Fruit fly (Drosophila melanogaster): ENCODE data around the gene Ncoa6.

DNA sequence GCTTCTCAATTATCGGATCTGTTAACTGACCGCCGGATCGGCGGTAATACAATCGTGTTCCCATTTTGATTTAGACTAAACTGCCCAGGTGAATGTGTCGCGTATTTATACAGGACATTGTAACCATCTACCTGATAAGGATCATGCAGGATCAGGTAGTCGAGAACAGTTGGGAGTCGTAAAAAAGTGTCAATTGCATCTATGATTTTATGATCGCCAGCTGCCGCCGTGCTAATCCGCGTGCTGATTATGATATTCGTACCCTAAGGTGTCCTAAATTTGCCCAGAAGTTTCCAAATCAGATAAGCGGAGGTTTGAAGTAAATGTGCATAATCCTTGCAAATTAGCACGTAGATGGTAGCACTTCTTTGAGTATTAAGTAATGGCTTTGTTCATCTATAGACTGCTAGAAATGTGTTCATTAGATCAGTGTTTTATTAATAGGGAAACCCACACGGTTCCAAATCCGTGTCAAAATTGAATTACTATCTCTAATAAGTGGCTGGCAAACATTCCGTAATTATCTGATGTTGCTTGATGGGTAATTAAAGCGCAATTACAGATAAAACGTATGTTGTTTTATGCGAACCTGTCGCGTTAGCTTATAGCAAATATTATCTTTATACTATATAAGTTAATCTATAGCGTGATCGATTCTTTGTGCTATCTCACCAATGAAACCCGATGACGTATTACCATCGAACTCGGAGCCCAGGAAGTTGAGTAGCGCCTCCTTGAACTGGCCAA is 49.0 kb downstream of the Ncoa6 start:
- no peak for TF ChIP-seq h (optimal IDR thresholded peaks at IDR 0.05)
- no peak for TF ChIP-seq ttk (optimal IDR thresholded peaks at IDR 0.05)
- TF ChIP-seq Sin3A (optimal IDR thresholded peaks at IDR 0.05): no peak
